Worm (Caenorhabditis elegans) whole organism, dauer: ENCODE measurements around the gene F54B11.4.

ENCODE experiments used
- unc-62 ChIP-seq: sonication (generic microtip); optimal IDR thresholded peaks from 2 replicates; lab custom pipeline; 2017; ENCODE audit warnings: missing biosample characterization, missing genetic modification reagents, missing genetic modification characterization

The F54B11.4 gene

ce11 chrX:13633032-13633431 lies 40.6 kb downstream of the F54B11.4 start:
- TF ChIP-seq unc-62 (GFP tag; lab: Kevin White, UChicago): no peak

- no peak for TF ChIP-seq unc-62 (GFP tag; lab: Kevin White, UChicago)
Observed at ce11 chrX:13633876-13634479, 41.5 kb downstream of the F54B11.4 start.

ce11 chrX:13637526-13637925 lies 45.1 kb downstream of the F54B11.4 start:
- TF ChIP-seq unc-62 (GFP tag; lab: Kevin White, UChicago): no peak

- no peak for TF ChIP-seq unc-62 (GFP tag; lab: Kevin White, UChicago)
Observed at ce11 chrX:13638351-13638958, 46.0 kb downstream of the F54B11.4 start.

ce11 chrX:13639577-13639976 lies 47.1 kb downstream of the F54B11.4 start, which contains the start of gene twk-20:
Gene twk-20 (plus strand): TSS chrX:13639877.
- TF ChIP-seq unc-62 (GFP tag; lab: Kevin White, UChicago): no peak
